Worm (Caenorhabditis elegans): Measurements from ENCODE around the gene T01G5.8.

The T01G5.8 gene

ce11 chrV:15071015-15071810, 44.9 kb upstream of the T01G5.8 start, which contains the start of gene unc-76 (continued):
- TF ChIP-seq rnt-1 (tag; optimal IDR thresholded peaks at IDR 0.05) (peak; percentile 95), nhr-76 (tag; optimal IDR thresholded peaks at IDR 0.05) (no peak)

- peak; percentile 64 for TF ChIP-seq lin-14 (GFP tag; optimal IDR thresholded peaks at IDR 0.05)
- no peak for TF ChIP-seq fkh-10 (GFP tag; optimal IDR thresholded peaks at IDR 0.05)
Measured at ce11 chrV:15072738-15073137, 43.3 kb upstream of the T01G5.8 start.

ce11 chrV:15074907-15075306, 41.2 kb upstream of the T01G5.8 start:
- TF ChIP-seq unc-62 (GFP tag; optimal IDR thresholded peaks at IDR 0.05): no peak
- no peak for TF ChIP-seq elt-3 (tag; optimal IDR thresholded peaks at IDR 0.05)
- TF ChIP-seq fkh-10 (GFP tag; optimal IDR thresholded peaks at IDR 0.05): peak; percentile 23
- TF ChIP-seq lin-15B (tag; optimal IDR thresholded peaks at IDR 0.05): no peak
- TF ChIP-seq ztf-4 (tag; optimal IDR thresholded peaks at IDR 0.05): no peak
- TF ChIP-seq zag-1 (tag; optimal IDR thresholded peaks at IDR 0.05): no peak
- TF ChIP-seq lsy-2 (tag; optimal IDR thresholded peaks at IDR 0.05): peak in 1 of 2 experiments; percentile 36
- peak; percentile 12 to 24 for TF ChIP-seq efl-1 (optimal IDR thresholded peaks at IDR 0.05)
- TF ChIP-seq efl-1 (GFP tag; optimal IDR thresholded peaks at IDR 0.05 in 1 of 2): peak in 1 of 2 experiments; percentile 11
- peak in 1 of 2 experiments; percentile 11 for TF ChIP-seq lin-35 (GFP tag; optimal IDR thresholded peaks at IDR 0.05)
- peak in 1 of 3 experiments; percentile 7 for TF ChIP-seq dpl-1 (GFP tag; optimal IDR thresholded peaks at IDR 0.05)
- peak; percentile 68 for TF ChIP-seq lin-14 (GFP tag; optimal IDR thresholded peaks at IDR 0.05)
- no peak for TF ChIP-seq unc-98 (GFP tag; IDR thresholded peaks at IDR 0.05)
- TF ChIP-seq jun-1 (tag; optimal IDR thresholded peaks at IDR 0.05): no peak
- TF ChIP-seq isw-1 (GFP tag; IDR thresholded peaks at IDR 0.05): no peak
- no peak for TF ChIP-seq nhr-71 (tag; optimal IDR thresholded peaks at IDR 0.05)
- TF ChIP-seq C04F5.9 (tag; optimal IDR thresholded peaks at IDR 0.05): no peak
- peak; percentile 23 for TF ChIP-seq rnt-1 (tag; optimal IDR thresholded peaks at IDR 0.05)
- no peak for TF ChIP-seq efl-3 (GFP tag; optimal IDR thresholded peaks at IDR 0.05)
- peak; percentile 17 for TF ChIP-seq mep-1 (tag; optimal IDR thresholded peaks at IDR 0.05)
- no peak for TF ChIP-seq nhr-85 (tag)
- TF ChIP-seq ceh-82 (tag; optimal IDR thresholded peaks at IDR 0.05): peak in 2 of 3 experiments; percentile 16 to 48
- TF ChIP-seq aly-2 (tag; optimal IDR thresholded peaks at IDR 0.05): no peak
- peak; percentile 11 for TF ChIP-seq nhr-47 (tag; optimal IDR thresholded peaks at IDR 0.05)
- TF ChIP-seq Y116A8C.19 (tag; optimal IDR thresholded peaks at IDR 0.05; ENCODE audit: borderline replicate concordance): no peak
- no peak for TF ChIP-seq nhr-84 (tag; optimal IDR thresholded peaks at IDR 0.05)
- TF ChIP-seq xbp-1 (tag; optimal IDR thresholded peaks at IDR 0.05): no peak
- TF ChIP-seq irx-1 (tag; optimal IDR thresholded peaks at IDR 0.05): no peak

- TF ChIP-seq fkh-4 (tag; optimal IDR thresholded peaks at IDR 0.05; ENCODE audit: borderline replicate concordance): no peak
- no peak for TF ChIP-seq nhr-19 (GFP tag; conservative IDR thresholded peaks at IDR 0.05)
- TF ChIP-seq egl-27 (tag; optimal IDR thresholded peaks at IDR 0.05): no peak
- TF ChIP-seq ama-1 (optimal IDR thresholded peaks at IDR 0.05): no peak
- TF ChIP-seq egl-13 (tag; optimal IDR thresholded peaks at IDR 0.05): no peak
- no peak for TF ChIP-seq ceh-90 (tag; optimal IDR thresholded peaks at IDR 0.05)
- no peak for TF ChIP-seq zag-1 (tag; optimal IDR thresholded peaks at IDR 0.05)
- peak; percentile 66 for TF ChIP-seq blmp-1 (tag; optimal IDR thresholded peaks at IDR 0.05)
- no peak for TF ChIP-seq C34B4.2 (tag; optimal IDR thresholded peaks at IDR 0.05)
- TF ChIP-seq unc-62 (GFP tag; optimal IDR thresholded peaks at IDR 0.05): no peak
- peak; percentile 64 for TF ChIP-seq dsc-1 (tag; optimal IDR thresholded peaks at IDR 0.05)
- TF ChIP-seq unc-30 (tag; optimal IDR thresholded peaks at IDR 0.05): no peak
- TF ChIP-seq ztf-4 (tag; optimal IDR thresholded peaks at IDR 0.05): no peak
- no peak for TF ChIP-seq nhr-11 (tag; optimal IDR thresholded peaks at IDR 0.05)
- TF ChIP-seq efl-3 (GFP tag; optimal IDR thresholded peaks at IDR 0.05): no peak
- no peak for TF ChIP-seq C04F5.9 (tag; optimal IDR thresholded peaks at IDR 0.05)
- no peak for TF ChIP-seq unc-98 (GFP tag; IDR thresholded peaks at IDR 0.05)
Measured at ce11 chrV:15078560-15078959, 37.5 kb upstream of the T01G5.8 start.
